Worm (Caenorhabditis elegans) whole organism, late embryonic: ENCODE data around the gene vha-9.

Experiments used
- C38D4.7 ChIP-seq: fragments of 200-800 bp; sonication (Bioruptor generic); optimal IDR thresholded peaks from 2 replicates; lab custom pipeline; 2018; ENCODE audit warnings: mild to moderate bottlenecking, missing genetic modification characterization, moderate library complexity, missing compliant biosample characterization
- K02D7.2 ChIP-seq: sonication (generic microtip); optimal IDR thresholded peaks from 2 replicates; lab custom pipeline; 2017; ENCODE audit warnings: mild to moderate bottlenecking, missing genetic modification characterization, missing compliant biosample characterization
- K09A11.1 ChIP-seq: sonication (generic microtip); optimal IDR thresholded peaks from 2 replicates; lab custom pipeline; 2017; ENCODE audit warnings: antibody characterized with exemption, mild to moderate bottlenecking, missing genetic modification characterization, missing compliant biosample characterization; ENCODE audit not compliant: insufficient read depth
- ceh-18 ChIP-seq: sonication (generic microtip); optimal IDR thresholded peaks from 2 replicates; lab custom pipeline; 2016; ENCODE audit warnings: missing genetic modification characterization, missing compliant biosample characterization
- ceh-19 ChIP-seq: fragments of 200-800 bp; sonication (Bioruptor generic); optimal IDR thresholded peaks from 2 replicates; lab custom pipeline; 2018; ENCODE audit warnings: mild to moderate bottlenecking, missing genetic modification characterization, missing compliant biosample characterization
- ceh-2 ChIP-seq: sonication (generic microtip); optimal IDR thresholded peaks from 2 replicates; lab custom pipeline; 2016; ENCODE audit warnings: missing genotype, missing genetic modification characterization, missing compliant biosample characterization
- ceh-24 ChIP-seq: sonication (generic microtip); optimal IDR thresholded peaks from 2 replicates; lab custom pipeline; 2016; ENCODE audit warnings: mild to moderate bottlenecking, missing genetic modification characterization, missing compliant biosample characterization
- ceh-31 ChIP-seq: sonication (generic microtip); optimal IDR thresholded peaks from 2 replicates; lab custom pipeline; 2016; ENCODE audit warnings: missing genetic modification characterization, missing compliant biosample characterization
- ceh-34 ChIP-seq: sonication (generic microtip); optimal IDR thresholded peaks from 2 replicates; lab custom pipeline; 2016; ENCODE audit warnings: mild to moderate bottlenecking, missing genetic modification characterization, missing compliant biosample characterization
- ceh-6 ChIP-seq: fragments of 200-800 bp; sonication (Bioruptor generic); optimal IDR thresholded peaks from 2 replicates; lab custom pipeline; 2018; ENCODE audit warnings: mild to moderate bottlenecking, missing genetic modification characterization, missing compliant biosample characterization
- dve-1 ChIP-seq: sonication (generic microtip); optimal IDR thresholded peaks from 2 replicates; lab custom pipeline; 2017; ENCODE audit warnings: antibody characterized with exemption, mild to moderate bottlenecking, missing genetic modification characterization, missing compliant biosample characterization
- elt-4 ChIP-seq: sonication (generic microtip); optimal IDR thresholded peaks from 2 replicates; lab custom pipeline; 2016; ENCODE audit warnings: missing genetic modification characterization, missing compliant biosample characterization
- ets-4 ChIP-seq: sonication (generic microtip); optimal IDR thresholded peaks from 2 replicates; lab custom pipeline; 2016; ENCODE audit warnings: missing genetic modification characterization, missing compliant biosample characterization
- fax-1 ChIP-seq: sonication (generic microtip); optimal IDR thresholded peaks from 2 replicates; lab custom pipeline; 2016; ENCODE audit warnings: missing genotype, missing genetic modification characterization, missing compliant biosample characterization
- fkh-10 ChIP-seq: fragments of 150-350 bp; optimal IDR thresholded peaks from 2 replicates; lab custom pipeline; 2014; ENCODE audit warnings: missing biosample characterization, missing genetic modification reagents, missing genetic modification characterization
- fkh-6 ChIP-seq: sonication (generic microtip); optimal IDR thresholded peaks from 2 replicates; lab custom pipeline; 2016; ENCODE audit warnings: missing genetic modification characterization, missing compliant biosample characterization
- gmeb-2 ChIP-seq: sonication (generic microtip); optimal IDR thresholded peaks from 2 replicates; lab custom pipeline; 2016; ENCODE audit warnings: missing genetic modification characterization, inconsistent platforms, missing compliant biosample characterization
- hlh-13 ChIP-seq: fragments of 200-800 bp; sonication (Bioruptor generic); optimal IDR thresholded peaks from 2 replicates; lab custom pipeline; 2018; ENCODE audit warnings: mild to moderate bottlenecking, missing genetic modification characterization, missing compliant biosample characterization
- hlh-15 ChIP-seq: sonication (generic microtip); optimal IDR thresholded peaks from 2 replicates; lab custom pipeline; 2016; ENCODE audit warnings: missing genetic modification characterization, missing compliant biosample characterization
- hlh-30 ChIP-seq: sonication (generic microtip); optimal IDR thresholded peaks from 2 replicates; lab custom pipeline; 2017; ENCODE audit warnings: antibody characterized with exemption, missing genetic modification characterization, missing compliant biosample characterization; ENCODE audit not compliant: insufficient read depth
- hlh-8 ChIP-seq: sonication (generic microtip); optimal IDR thresholded peaks from 2 replicates; lab custom pipeline; 2016; ENCODE audit warnings: missing genotype, missing genetic modification characterization, missing compliant biosample characterization
- madf-2 ChIP-seq: sonication (generic microtip); optimal IDR thresholded peaks from 2 replicates; lab custom pipeline; 2017; ENCODE audit warnings: missing genetic modification characterization, missing compliant biosample characterization
- mec-3 ChIP-seq: sonication (generic microtip); optimal IDR thresholded peaks from 2 replicates; lab custom pipeline; 2016; ENCODE audit warnings: borderline replicate concordance, missing genetic modification characterization, missing compliant biosample characterization
- nhr-11 ChIP-seq: fragments of 150-350 bp; optimal IDR thresholded peaks from 2 replicates; lab custom pipeline; 2014; ENCODE audit warnings: missing biosample characterization, missing genetic modification characterization
- npax-4 ChIP-seq: sonication (generic microtip); optimal IDR thresholded peaks from 2 replicates; lab custom pipeline; 2016; ENCODE audit warnings: missing genetic modification characterization, missing compliant biosample characterization
- pat-9 ChIP-seq: fragments of 200-800 bp; sonication (Bioruptor generic); optimal IDR thresholded peaks from 2 replicates; lab custom pipeline; 2018; ENCODE audit warnings: mild to moderate bottlenecking, missing genetic modification characterization, moderate library complexity, missing compliant biosample characterization
- pax-1 ChIP-seq: fragments of 150-350 bp; optimal IDR thresholded peaks from 2 replicates; lab custom pipeline; 2014; ENCODE audit warnings: missing biosample characterization, missing genetic modification characterization
- pqm-1 ChIP-seq: sonication (generic microtip); optimal IDR thresholded peaks from 2 replicates; lab custom pipeline; 2016; ENCODE audit warnings: missing genetic modification characterization, missing compliant biosample characterization
- pros-1 ChIP-seq: fragments of 150-350 bp; optimal IDR thresholded peaks from 2 replicates; lab custom pipeline; 2014; ENCODE audit warnings: missing biosample characterization, missing genetic modification reagents, missing genetic modification characterization
- rnt-1 ChIP-seq: sonication (generic microtip); optimal IDR thresholded peaks from 2 replicates; lab custom pipeline; 2016; ENCODE audit warnings: missing genetic modification characterization, missing compliant biosample characterization
- syd-9 ChIP-seq: sonication (generic microtip); optimal IDR thresholded peaks from 2 replicates; lab custom pipeline; 2016; ENCODE audit warnings: mild to moderate bottlenecking, missing genetic modification characterization, moderate library complexity, missing compliant biosample characterization
- ttx-3 ChIP-seq: sonication (generic microtip); optimal IDR thresholded peaks from 2 replicates; lab custom pipeline; 2016; ENCODE audit warnings: missing genetic modification reagents, missing genetic modification characterization, missing compliant biosample characterization
- unc-42 ChIP-seq: sonication (generic microtip); optimal IDR thresholded peaks from 2 replicates; lab custom pipeline; 2016; ENCODE audit warnings: missing genotype, missing genetic modification characterization, missing compliant biosample characterization
- unc-55 ChIP-seq: sonication (generic microtip); optimal IDR thresholded peaks from 2 replicates; lab custom pipeline; 2017; ENCODE audit warnings: missing biosample characterization, missing genetic modification reagents, missing genetic modification characterization
- unc-86 ChIP-seq: sonication (generic microtip); optimal IDR thresholded peaks from 2 replicates; lab custom pipeline; 2016; ENCODE audit warnings: missing genetic modification characterization, missing compliant biosample characterization
- zip-5 ChIP-seq: sonication (generic microtip); optimal IDR thresholded peaks from 2 replicates; lab custom pipeline; 2016; ENCODE audit warnings: missing genetic modification characterization, missing compliant biosample characterization

Gene vha-9

ce11 chrII:10300082-10300749 lies 3.3 kb downstream of the vha-9 start, which contains the start of gene nep-26:
TSS of gene nep-26 (minus strand) at chrII:10300132.
- peak; percentile 33 for TF ChIP-seq unc-55 (GFP tag; lab: Kevin White, UChicago)
- no peak for TF ChIP-seq pros-1 (tag; lab: Kevin White, UChicago)
- TF ChIP-seq pat-9 (tag; lab: Kevin White, UChicago) = no peak
- TF ChIP-seq fax-1 = no peak
- TF ChIP-seq, all 69 proteins: peak for 1

DNA sequence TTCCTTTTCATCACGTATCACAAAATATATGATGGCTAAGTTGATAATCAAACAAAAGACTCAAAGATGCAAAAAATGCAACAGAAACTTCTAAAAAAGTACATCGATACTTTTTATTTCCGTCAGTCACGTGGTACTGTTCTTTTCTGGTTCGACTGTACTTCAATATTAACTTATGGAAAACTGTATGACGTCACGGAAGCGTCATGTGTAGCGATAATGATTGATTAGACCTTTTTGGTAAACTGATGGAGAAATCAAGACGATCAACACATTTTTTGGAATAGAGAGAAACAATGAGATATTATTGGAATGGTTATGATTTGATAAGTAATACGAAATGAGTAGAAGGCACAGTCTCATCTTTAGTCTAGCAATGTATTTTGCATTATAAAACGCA lies 9.3 kb downstream of the vha-9 start:
- no peak for TF ChIP-seq nhr-11
- no peak for TF ChIP-seq hlh-15 (tag; lab: Kevin White, UChicago)
- no peak for TF ChIP-seq fax-1
- TF ChIP-seq ets-4 (tag; lab: Kevin White, UChicago) = no peak
- TF ChIP-seq ceh-2 (tag; lab: Kevin White, UChicago) = no peak
- TF ChIP-seq npax-4 (tag; lab: Kevin White, UChicago) = no peak
- TF ChIP-seq zip-5 (tag; lab: Kevin White, UChicago) = no peak
- no peak for TF ChIP-seq rnt-1
- TF ChIP-seq pqm-1 (tag; lab: Kevin White, UChicago) = no peak
- no peak for TF ChIP-seq ceh-31 (tag; lab: Kevin White, UChicago)
- no peak for TF ChIP-seq mec-3 (tag; lab: Kevin White, UChicago)
- no peak for TF ChIP-seq ceh-6 (GFP tag; lab: Kevin White, UChicago)
- no peak for TF ChIP-seq ceh-34 (tag; lab: Kevin White, UChicago)
- TF ChIP-seq dve-1 (tag; lab: Kevin White, UChicago) = no peak
- no peak for TF ChIP-seq fkh-6 (tag; lab: Kevin White, UChicago)
- TF ChIP-seq madf-2 (tag; lab: Kevin White, UChicago) = no peak

- TF ChIP-seq C38D4.7 = no peak
- TF ChIP-seq ceh-19 = no peak
Observed at ce11 chrII:10288926-10289325, 14.6 kb downstream of the vha-9 start.

DNA sequence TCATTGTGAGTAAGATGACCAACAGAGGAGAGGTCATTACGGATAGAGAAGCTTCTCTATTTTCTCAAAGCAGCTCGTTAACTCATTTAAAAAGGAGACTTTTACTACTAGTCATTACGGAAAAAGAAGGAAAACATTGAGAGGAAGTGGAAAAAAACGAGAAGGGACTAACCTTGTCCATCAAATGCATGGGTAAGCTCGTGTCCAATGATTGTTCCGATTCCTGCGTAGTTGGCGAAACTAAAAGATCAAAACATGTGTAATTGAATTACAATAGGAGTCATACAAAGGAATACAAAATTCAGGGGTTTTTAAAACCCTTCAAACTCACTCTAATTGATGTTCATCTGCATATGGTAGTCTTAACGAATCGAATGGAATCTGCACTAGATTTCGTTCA lies 18.5 kb downstream of the vha-9 start:
- TF ChIP-seq ceh-18 (no peak), pat-9 (tag; lab: Kevin White, UChicago) (no peak), pros-1 (tag; lab: Kevin White, UChicago) (no peak)
- TF ChIP-seq, all 69 proteins: peak for 0

- no peak for TF ChIP-seq pros-1 (tag; lab: Kevin White, UChicago)
- TF ChIP-seq K09A11.1 (tag; lab: Kevin White, UChicago) = no peak
- no peak for TF ChIP-seq fkh-6 (tag; lab: Kevin White, UChicago)
- no peak for TF ChIP-seq pat-9 (tag; lab: Kevin White, UChicago)
- TF ChIP-seq hlh-30 (tag; lab: Kevin White, UChicago) = no peak
- TF ChIP-seq gmeb-2 (tag; lab: Kevin White, UChicago) = no peak
- TF ChIP-seq elt-4 = no peak
- TF ChIP-seq, all 69 proteins: peak for 0
Observed at ce11 chrII:10283145-10283544, 20.4 kb downstream of the vha-9 start.

- TF ChIP-seq hlh-13 = no peak
- TF ChIP-seq syd-9 (tag; lab: Kevin White, UChicago) = no peak
- no peak for TF ChIP-seq ttx-3 (tag; lab: Kevin White, UChicago)
- no peak for TF ChIP-seq unc-42 (tag; lab: Kevin White, UChicago)
- TF ChIP-seq gmeb-2 (tag; lab: Kevin White, UChicago) = no peak
- TF ChIP-seq K02D7.2 (tag; lab: Kevin White, UChicago) = no peak
- TF ChIP-seq hlh-8 (tag; lab: Kevin White, UChicago) = no peak
- TF ChIP-seq C38D4.7 = no peak
- TF ChIP-seq pax-1 (tag; lab: Kevin White, UChicago) = no peak
- no peak for TF ChIP-seq unc-86 (tag; lab: Kevin White, UChicago)
- TF ChIP-seq pat-9 (tag; lab: Kevin White, UChicago) = no peak
- TF ChIP-seq ceh-24 (tag; lab: Kevin White, UChicago) = no peak
- TF ChIP-seq fkh-10 (GFP tag; lab: Kevin White, UChicago) = no peak
Observed at ce11 chrII:10281674-10282073, 21.8 kb downstream of the vha-9 start.
